Worm (Caenorhabditis elegans) whole organism, late embryonic: Measurements from ENCODE around the gene T26C11.9.

ENCODE experiments used
- C08G9.2 ChIP-seq: sonication (generic microtip); optimal IDR thresholded peaks from 2 replicates; lab custom pipeline; 2016; ENCODE audit warnings: mild to moderate bottlenecking, missing genetic modification characterization, moderate library complexity, missing compliant biosample characterization
- C38D4.7 ChIP-seq: fragments of 200-800 bp; sonication (Bioruptor generic); optimal IDR thresholded peaks from 2 replicates; lab custom pipeline; 2018; ENCODE audit warnings: mild to moderate bottlenecking, missing genetic modification characterization, moderate library complexity, missing compliant biosample characterization
- K09A11.1 ChIP-seq: sonication (generic microtip); optimal IDR thresholded peaks from 2 replicates; lab custom pipeline; 2017; ENCODE audit warnings: antibody characterized with exemption, mild to moderate bottlenecking, missing genetic modification characterization, missing compliant biosample characterization; ENCODE audit not compliant: insufficient read depth
- T23F11.4 ChIP-seq: fragments of 200-800 bp; sonication (Bioruptor generic); optimal IDR thresholded peaks from 2 replicates; lab custom pipeline; 2018; ENCODE audit warnings: mild to moderate bottlenecking, missing genetic modification characterization, missing compliant biosample characterization
- ahr-1 ChIP-seq: sonication (generic microtip); optimal IDR thresholded peaks from 2 replicates; lab custom pipeline; 2016; ENCODE audit warnings: missing genetic modification characterization, missing compliant biosample characterization
- ama-1 ChIP-seq: fragments of 150-350 bp; optimal IDR thresholded peaks from 2 replicates; lab custom pipeline; 2014
- ceh-14 ChIP-seq: sonication (generic microtip); optimal IDR thresholded peaks from 2 replicates; lab custom pipeline; 2016; ENCODE audit warnings: missing genotype, missing genetic modification characterization, missing compliant biosample characterization
- ceh-19 ChIP-seq: fragments of 200-800 bp; sonication (Bioruptor generic); optimal IDR thresholded peaks from 2 replicates; lab custom pipeline; 2018; ENCODE audit warnings: mild to moderate bottlenecking, missing genetic modification characterization, missing compliant biosample characterization
- ceh-24 ChIP-seq: sonication (generic microtip); optimal IDR thresholded peaks from 2 replicates; lab custom pipeline; 2016; ENCODE audit warnings: mild to moderate bottlenecking, missing genetic modification characterization, missing compliant biosample characterization
- ceh-45 ChIP-seq: fragments of 200-800 bp; sonication (Bioruptor generic); IDR thresholded peaks from 2 replicates; pipeline ENCODE4 v1.3.6; 2022; ENCODE audit warnings: missing genetic modification reagents, missing genetic modification characterization, missing compliant biosample characterization
- ceh-6 ChIP-seq: fragments of 200-800 bp; sonication (Bioruptor generic); optimal IDR thresholded peaks from 2 replicates; lab custom pipeline; 2018; ENCODE audit warnings: mild to moderate bottlenecking, missing genetic modification characterization, missing compliant biosample characterization
- ceh-9 ChIP-seq: sonication (generic microtip); optimal IDR thresholded peaks from 2 replicates; lab custom pipeline; 2016; ENCODE audit warnings: mild to moderate bottlenecking, missing genetic modification characterization, inconsistent platforms, missing compliant biosample characterization
- dmd-4 ChIP-seq: sonication (generic microtip); optimal IDR thresholded peaks from 2 replicates; lab custom pipeline; 2016; ENCODE audit warnings: borderline replicate concordance, missing genetic modification characterization, missing compliant biosample characterization
- dve-1 ChIP-seq: sonication (generic microtip); optimal IDR thresholded peaks from 2 replicates; lab custom pipeline; 2017; ENCODE audit warnings: antibody characterized with exemption, mild to moderate bottlenecking, missing genetic modification characterization, missing compliant biosample characterization
- eyg-1 ChIP-seq: sonication (generic microtip); optimal IDR thresholded peaks from 2 replicates; lab custom pipeline; 2016; ENCODE audit warnings: missing genotype, missing genetic modification characterization, missing compliant biosample characterization
- fkh-10 ChIP-seq: fragments of 150-350 bp; optimal IDR thresholded peaks from 2 replicates; lab custom pipeline; 2014; ENCODE audit warnings: missing biosample characterization, missing genetic modification reagents, missing genetic modification characterization
- fkh-6 ChIP-seq: sonication (generic microtip); optimal IDR thresholded peaks from 2 replicates; lab custom pipeline; 2016; ENCODE audit warnings: missing genetic modification characterization, missing compliant biosample characterization
- gmeb-2 ChIP-seq: sonication (generic microtip); optimal IDR thresholded peaks from 2 replicates; lab custom pipeline; 2016; ENCODE audit warnings: missing genetic modification characterization, inconsistent platforms, missing compliant biosample characterization
- hlh-15 ChIP-seq: sonication (generic microtip); optimal IDR thresholded peaks from 2 replicates; lab custom pipeline; 2016; ENCODE audit warnings: missing genetic modification characterization, missing compliant biosample characterization
- hlh-30 ChIP-seq: sonication (generic microtip); optimal IDR thresholded peaks from 2 replicates; lab custom pipeline; 2017; ENCODE audit warnings: antibody characterized with exemption, missing genetic modification characterization, missing compliant biosample characterization; ENCODE audit not compliant: insufficient read depth
- hlh-8 ChIP-seq: sonication (generic microtip); optimal IDR thresholded peaks from 2 replicates; lab custom pipeline; 2016; ENCODE audit warnings: missing genotype, missing genetic modification characterization, missing compliant biosample characterization
- lim-6 ChIP-seq: sonication (generic microtip); optimal IDR thresholded peaks from 2 replicates; lab custom pipeline; 2016; ENCODE audit warnings: missing genetic modification characterization, missing compliant biosample characterization
- madf-2 ChIP-seq: sonication (generic microtip); optimal IDR thresholded peaks from 2 replicates; lab custom pipeline; 2017; ENCODE audit warnings: missing genetic modification characterization, missing compliant biosample characterization
- mec-3 ChIP-seq: sonication (generic microtip); optimal IDR thresholded peaks from 2 replicates; lab custom pipeline; 2016; ENCODE audit warnings: borderline replicate concordance, missing genetic modification characterization, missing compliant biosample characterization
- nfya-1 ChIP-seq: sonication (generic microtip); optimal IDR thresholded peaks from 2 replicates; lab custom pipeline; 2017; ENCODE audit warnings: missing genetic modification characterization, mild to moderate bottlenecking, missing compliant biosample characterization, antibody characterized with exemption, moderate library complexity
- nhr-11 ChIP-seq: fragments of 150-350 bp; optimal IDR thresholded peaks from 2 replicates; lab custom pipeline; 2014; ENCODE audit warnings: missing biosample characterization, missing genetic modification characterization
- nhr-232 ChIP-seq: sonication (generic microtip); optimal IDR thresholded peaks from 2 replicates; lab custom pipeline; 2016; ENCODE audit warnings: missing genetic modification characterization, missing compliant biosample characterization
- npax-4 ChIP-seq: sonication (generic microtip); optimal IDR thresholded peaks from 2 replicates; lab custom pipeline; 2016; ENCODE audit warnings: missing genetic modification characterization, missing compliant biosample characterization
- pag-3 ChIP-seq: sonication (generic microtip); optimal IDR thresholded peaks from 2 replicates; lab custom pipeline; 2016; ENCODE audit warnings: missing compliant biosample characterization, missing genetic modification characterization, borderline replicate concordance
- pat-9 ChIP-seq: fragments of 200-800 bp; sonication (Bioruptor generic); optimal IDR thresholded peaks from 2 replicates; lab custom pipeline; 2018; ENCODE audit warnings: mild to moderate bottlenecking, missing genetic modification characterization, moderate library complexity, missing compliant biosample characterization
- pha-2 ChIP-seq: sonication (generic microtip); optimal IDR thresholded peaks from 2 replicates; lab custom pipeline; 2017; ENCODE audit warnings: mild to moderate bottlenecking, missing genetic modification characterization, missing compliant biosample characterization
- pqm-1 ChIP-seq: sonication (generic microtip); optimal IDR thresholded peaks from 2 replicates; lab custom pipeline; 2016; ENCODE audit warnings: missing genetic modification characterization, missing compliant biosample characterization
- ref-2 ChIP-seq: sonication (generic microtip); optimal IDR thresholded peaks from 2 replicates; lab custom pipeline; 2016; ENCODE audit warnings: missing genetic modification characterization, missing compliant biosample characterization
- sdc-2 ChIP-seq: sonication (generic microtip); optimal IDR thresholded peaks from 2 replicates; lab custom pipeline; 2016; ENCODE audit warnings: missing genotype, missing genetic modification characterization, missing compliant biosample characterization
- sox-4 ChIP-seq: sonication (generic microtip); optimal IDR thresholded peaks from 2 replicates; lab custom pipeline; 2017; ENCODE audit warnings: mild to moderate bottlenecking, missing genetic modification characterization, inconsistent platforms, missing compliant biosample characterization
- syd-9 ChIP-seq: sonication (generic microtip); optimal IDR thresholded peaks from 2 replicates; lab custom pipeline; 2016; ENCODE audit warnings: mild to moderate bottlenecking, missing genetic modification characterization, moderate library complexity, missing compliant biosample characterization
- tbx-2 ChIP-seq: sonication (generic microtip); optimal IDR thresholded peaks from 2 replicates; lab custom pipeline; 2016; ENCODE audit warnings: missing genetic modification characterization, missing compliant biosample characterization
- ttx-3 ChIP-seq: sonication (generic microtip); optimal IDR thresholded peaks from 2 replicates; lab custom pipeline; 2016; ENCODE audit warnings: missing genetic modification reagents, missing genetic modification characterization, missing compliant biosample characterization
- unc-3 ChIP-seq, 2 experiments: fragments of 200-800 bp in 1 of 2; sonication (Bioruptor generic) in 1 of 2; sonication (generic microtip) in 1 of 2; conservative IDR thresholded peaks in 1 of 2; optimal IDR thresholded peaks in 1 of 2; 2 replicates each; pipeline versions ENCODE4 v1.3.6 to Lab custom; 2016 to 2022; ENCODE audit warnings: missing compliant biosample characterization in 2 of 2, missing genetic modification characterization in 2 of 2, missing genetic modification reagents in 1 of 2
- unc-55 ChIP-seq: sonication (generic microtip); optimal IDR thresholded peaks from 2 replicates; lab custom pipeline; 2017; ENCODE audit warnings: missing biosample characterization, missing genetic modification reagents, missing genetic modification characterization
- zip-5 ChIP-seq: sonication (generic microtip); optimal IDR thresholded peaks from 2 replicates; lab custom pipeline; 2016; ENCODE audit warnings: missing genetic modification characterization, missing compliant biosample characterization
- ztf-16 ChIP-seq: sonication (generic microtip); optimal IDR thresholded peaks from 2 replicates; lab custom pipeline; 2017; ENCODE audit warnings: missing genetic modification characterization, missing compliant biosample characterization

T26C11.9 gene

DNA sequence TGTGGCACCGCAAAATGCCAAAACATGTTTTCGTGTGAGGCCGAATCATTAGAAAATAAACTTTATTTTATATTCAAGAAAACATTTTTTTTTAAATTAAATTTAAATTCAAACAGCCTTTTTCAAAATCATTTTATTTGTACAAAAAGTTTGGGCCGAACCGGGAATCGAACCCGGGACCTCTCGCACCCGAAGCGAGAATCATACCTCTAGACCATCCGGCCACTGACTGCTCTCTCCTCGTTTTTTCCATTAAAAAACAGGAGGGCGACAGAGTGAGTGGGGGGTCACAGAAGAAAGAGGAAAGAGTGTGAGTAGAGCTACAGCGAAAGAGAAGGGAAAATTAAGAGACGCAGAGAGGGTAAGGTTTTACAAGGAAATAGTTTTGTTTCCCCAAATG lies 27.0 kb upstream of the T26C11.9 start (continued):
- TF ChIP-seq npax-4 (tag; lab: Kevin White, UChicago) (peak; percentile 56), ceh-45 (peak; percentile 41; the same call in 1 of the 2 replicates), hlh-8 (tag; lab: Kevin White, UChicago) (peak; percentile 33), zip-5 (tag; lab: Kevin White, UChicago) (peak; percentile 29), eyg-1 (peak; percentile 39), ceh-6 (GFP tag; lab: Kevin White, UChicago) (peak; percentile 74), dmd-4 (tag; lab: Kevin White, UChicago) (no peak), syd-9 (tag; lab: Kevin White, UChicago) (peak; percentile 5), ceh-24 (peak; percentile 7), T23F11.4 (peak; percentile 51), fkh-6 (peak; percentile 65), ceh-19 (GFP tag; lab: Kevin White, UChicago) (peak; percentile 82), ceh-14 (tag; lab: Kevin White, UChicago) (peak; percentile 2), nhr-11 (no peak), pag-3 (tag; lab: Kevin White, UChicago) (no peak), pha-2 (tag; lab: Kevin White, UChicago) (peak; percentile 71)

DNA sequence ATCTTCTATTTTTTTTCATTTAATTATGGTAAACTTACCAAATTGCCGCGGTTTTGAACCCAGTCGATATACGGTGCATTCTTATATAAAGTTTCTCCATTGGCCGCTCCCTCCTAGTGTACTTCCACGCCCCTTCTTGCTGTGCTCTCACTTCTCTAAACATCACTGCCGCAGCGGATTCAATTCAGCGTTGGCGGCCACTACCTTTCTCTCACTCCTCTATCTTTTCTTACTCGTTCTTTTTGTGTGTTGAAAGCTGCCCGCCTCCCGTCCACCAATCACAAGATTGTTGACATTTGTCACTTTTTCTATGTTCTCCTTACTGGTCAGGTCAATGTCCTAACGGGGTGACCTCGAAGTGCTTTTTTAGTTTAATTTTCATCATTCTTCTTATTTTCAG lies 17.3 kb upstream of the T26C11.9 start:
- TF ChIP-seq nfya-1 (tag; lab: Kevin White, UChicago) (peak; percentile 88), T23F11.4 (no peak), sdc-2 (tag; lab: Kevin White, UChicago) (peak; percentile 64)

DNA sequence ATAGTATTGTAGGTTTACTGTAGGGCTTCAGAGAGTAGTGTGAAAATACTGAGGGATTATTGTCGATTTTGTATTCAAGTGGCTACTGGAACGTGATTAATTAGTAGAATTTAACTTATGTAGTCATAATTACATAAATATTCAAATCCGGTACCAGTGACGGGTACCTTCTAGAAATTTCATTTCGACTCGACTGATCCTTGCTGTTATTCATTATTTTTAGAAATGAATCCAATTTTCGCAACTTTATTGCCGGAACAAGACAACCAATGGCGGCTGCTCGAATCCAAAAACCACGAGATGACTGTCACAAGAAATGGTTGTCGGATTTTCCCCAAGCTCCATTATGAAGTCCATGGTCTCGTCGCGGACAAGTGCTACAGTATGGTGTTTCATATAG lies 11.3 kb upstream of the T26C11.9 start, which contains the start of gene tbx-41:
Gene tbx-41, plus strand, starts transcription at position 301 of the 400 bp plus-strand sequence.
- TF ChIP-seq pha-2 (tag; lab: Kevin White, UChicago), result no peak
- no peak for TF ChIP-seq ama-1 (lab: Kevin White, UChicago)
- no peak for TF ChIP-seq gmeb-2 (tag; lab: Kevin White, UChicago)

- no peak for TF ChIP-seq C08G9.2 (tag; lab: Kevin White, UChicago)
- no peak for TF ChIP-seq hlh-30
- TF ChIP-seq mec-3 (tag; lab: Kevin White, UChicago), result no peak
Measured at ce11 chrX:1860422-1860821, 6.8 kb upstream of the T26C11.9 start, which contains the start of gene T26C11.8. Gene T26C11.8, plus strand, starts transcription at chrX:1860722.

DNA sequence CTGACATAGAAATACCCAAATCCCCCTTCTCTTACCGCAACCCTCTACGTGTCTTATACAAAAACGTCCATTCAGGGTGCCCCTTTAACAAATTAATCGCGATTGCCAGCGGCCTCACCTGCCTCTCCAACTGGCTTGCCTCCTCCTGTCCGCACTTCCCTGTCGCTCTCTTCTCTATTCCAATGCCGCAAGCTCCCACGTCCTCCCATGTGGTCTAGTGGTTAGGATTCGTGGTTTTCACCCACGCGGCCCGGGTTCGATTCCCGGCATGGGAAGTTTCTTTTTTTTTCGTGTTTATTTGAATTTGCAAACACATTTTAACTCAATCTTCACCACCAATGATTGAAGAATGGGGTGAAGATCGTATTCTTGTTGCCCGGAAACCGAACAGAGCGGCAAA lies 5.0 kb upstream of the T26C11.9 start:
- peak; percentile 84 for TF ChIP-seq tbx-2 (tag; lab: Kevin White, UChicago)
- TF ChIP-seq dve-1 (tag; lab: Kevin White, UChicago), result peak; percentile 19
- peak; percentile 76 for TF ChIP-seq sox-4 (tag; lab: Kevin White, UChicago)
- peak; percentile 60 for TF ChIP-seq pha-2 (tag; lab: Kevin White, UChicago)
- peak; percentile 51 for TF ChIP-seq hlh-8 (tag; lab: Kevin White, UChicago)
- peak; percentile 30 for TF ChIP-seq npax-4 (tag; lab: Kevin White, UChicago)
- peak; percentile 61 for TF ChIP-seq gmeb-2 (tag; lab: Kevin White, UChicago)
- TF ChIP-seq lim-6, result peak; percentile 14
- peak; percentile 75 for TF ChIP-seq ref-2 (tag; lab: Kevin White, UChicago)
- peak; percentile 82 for TF ChIP-seq ttx-3 (tag; lab: Kevin White, UChicago)
- TF ChIP-seq unc-3 (GFP tag; conservative IDR thresholded peaks at IDR 0.05; lab: Robert Waterston, UW), result peak; percentile 64; the same call in 1 of the 2 replicates
- peak; percentile 60 for TF ChIP-seq unc-3 (tag; optimal IDR thresholded peaks at IDR 0.05; lab: Kevin White, UChicago)
- peak; percentile 72 for TF ChIP-seq pat-9 (tag; lab: Kevin White, UChicago)
- peak; percentile 69 for TF ChIP-seq ztf-16
- TF ChIP-seq unc-55 (GFP tag; lab: Kevin White, UChicago), result no peak
- peak; percentile 1 for TF ChIP-seq hlh-30
- peak; percentile 72 for TF ChIP-seq eyg-1
- TF ChIP-seq madf-2 (tag; lab: Kevin White, UChicago), result peak; percentile 74
- no peak for TF ChIP-seq fkh-10
- no peak for TF ChIP-seq pqm-1 (tag; lab: Kevin White, UChicago)
- peak; percentile 68 for TF ChIP-seq nhr-232 (tag; lab: Kevin White, UChicago)
- TF ChIP-seq ahr-1 (tag; lab: Kevin White, UChicago), result peak; percentile 42
- no peak for TF ChIP-seq ama-1 (lab: Kevin White, UChicago)
- TF ChIP-seq hlh-15 (tag; lab: Kevin White, UChicago), result peak; percentile 74
- TF ChIP-seq K09A11.1 (tag; lab: Kevin White, UChicago), result peak; percentile 45
- peak; percentile 6 for TF ChIP-seq ceh-24
- TF ChIP-seq C08G9.2 (tag; lab: Kevin White, UChicago), result peak; percentile 75
- TF ChIP-seq C38D4.7 (GFP tag; lab: Kevin White, UChicago), result peak; percentile 66
- TF ChIP-seq ceh-9 (tag; lab: Kevin White, UChicago), result no peak
- TF ChIP-seq sdc-2 (tag; lab: Kevin White, UChicago), result peak; percentile 97
